Fruit fly (Drosophila melanogaster) S2 (cell line): Measurements from ENCODE around the gene CG17350.

Source experiments
- CG8478 ChIP-seq: fragments of >200 bp; optimal IDR thresholded peaks from 2 replicates; lab custom pipeline; 2018
- CTCF ChIP-seq, 2 experiments: fragments of >200 bp; optimal IDR thresholded peaks; 2 replicates each; lab custom pipeline; 2018

- TF ChIP-seq CTCF (optimal IDR thresholded peaks at IDR 0.05; lab: Kevin White, UChicago) (no peak), CG8478 (no peak)
Observed at dm6 chr2L:19418872-19419271, 38.1 kb downstream of the CG17350 start, which contains the start of gene lectin-37Db.
